Worm (Caenorhabditis elegans) whole organism, midembryonic: Measurements from ENCODE around the gene egl-47.

Experiments
- flt-1 ChIP-seq: fragments of 200-800 bp; sonication (Bioruptor generic); IDR thresholded peaks from 2 replicates; pipeline ENCODE4 v1.3.6; 2022; ENCODE audit warnings: missing genetic modification characterization, missing compliant biosample characterization
- med-1 ChIP-seq: sonication (generic microtip); optimal IDR thresholded peaks from 2 replicates; lab custom pipeline; 2017; ENCODE audit warnings: missing genetic modification characterization, mild to moderate bottlenecking, missing compliant biosample characterization, antibody characterized with exemption, missing genetic modification reagents; ENCODE audit not compliant: insufficient read depth
- ref-1 ChIP-seq: fragments of 200-800 bp; sonication (Bioruptor generic); conservative IDR thresholded peaks from 2 replicates; pipeline ENCODE4 v1.3.6; 2022; ENCODE audit warnings: missing genetic modification reagents, missing genetic modification characterization, missing compliant biosample characterization
- ztf-29 ChIP-seq: fragments of 200-800 bp; sonication (Bioruptor generic); IDR thresholded peaks from 2 replicates; pipeline ENCODE4 v1.3.6; 2022; ENCODE audit warnings: missing genetic modification reagents, missing genetic modification characterization, missing compliant biosample characterization

- no peak for TF ChIP-seq ref-1 (GFP tag; lab: Robert Waterston, UW)
- no peak for TF ChIP-seq ztf-29 (GFP tag; lab: Robert Waterston, UW)
- TF ChIP-seq flt-1 (GFP tag; lab: Robert Waterston, UW) = no peak
- no peak for TF ChIP-seq med-1
Observed at ce11 chrV:9952396-9952795, 53.0 kb downstream of the egl-47 start, which contains the start of gene mam-5.
